Fruit fly (Drosophila melanogaster): Measurements from ENCODE around the gene EMC2A.
A peak's percentile ranks its signal among the peaks of the same experiment; 100 is the strongest.

Gene EMC2A

dm6 chr3R:17002218-17003110 lies 6.6 kb upstream of the EMC2A start, which contains the start of the genes Sf3a1 and Irc (continued):
- TF ChIP-seq CG17361 (GFP tag; IDR thresholded peaks at IDR 0.05), result no peak
- peak; percentile 26 for TF ChIP-seq pho (GFP tag; optimal IDR thresholded peaks at IDR 0.05)
- TF ChIP-seq CG16779 (GFP tag; IDR thresholded peaks at IDR 0.05), result no peak
- no peak for TF ChIP-seq Hmx (GFP tag; optimal IDR thresholded peaks at IDR 0.05)
- TF ChIP-seq CG9876 (GFP tag; optimal IDR thresholded peaks at IDR 0.05), result peak; percentile 32
- TF ChIP-seq Sry-β (GFP tag; optimal IDR thresholded peaks at IDR 0.05), result peak; percentile 21
- no peak for TF ChIP-seq chn (GFP tag; optimal IDR thresholded peaks at IDR 0.05)
- peak; percentile 24 to 52 for TF ChIP-seq dpn (GFP tag; optimal IDR thresholded peaks at IDR 0.05)
- TF ChIP-seq inv (GFP tag; IDR thresholded peaks at IDR 0.05; ENCODE audit: partially characterized antibody), result peak; percentile 94
- TF ChIP-seq CG2712 (tag; optimal IDR thresholded peaks at IDR 0.05), result peak; percentile 51
- 0 out of 3 replicates have a peak, but pooled peaks have one; percentile 17 for TF ChIP-seq CG11456 (GFP tag; IDR thresholded peaks at IDR 0.05)
- no peak for TF ChIP-seq dimm (GFP tag; IDR thresholded peaks at IDR 0.05)
- peak; percentile 97 for TF ChIP-seq bbx (GFP tag; IDR thresholded peaks at IDR 0.05; ENCODE audit: partially characterized antibody)
- peak; percentile 96 for TF ChIP-seq Dll (GFP tag; IDR thresholded peaks at IDR 0.05; ENCODE audit: partially characterized antibody)
- peak; percentile 23 for TF ChIP-seq NfI (GFP tag; optimal IDR thresholded peaks at IDR 0.05)
- TF ChIP-seq CHES-1-like (GFP tag; optimal IDR thresholded peaks at IDR 0.05), result peak; percentile 36
- no peak for TF ChIP-seq gsb (GFP tag; IDR thresholded peaks at IDR 0.05)
- peak; percentile 53 for TF ChIP-seq p53 (GFP tag; optimal IDR thresholded peaks at IDR 0.05)
- TF ChIP-seq CG11398 (GFP tag; optimal IDR thresholded peaks at IDR 0.05), result peak; percentile 13
- TF ChIP-seq fu2 (GFP tag; optimal IDR thresholded peaks at IDR 0.05), result no peak
- TF ChIP-seq CG31441 (GFP tag; IDR thresholded peaks at IDR 0.05), result no peak
- TF ChIP-seq Aef1 (GFP tag; IDR thresholded peaks at IDR 0.05), result no peak
- TF ChIP-seq gsb-n (tag; optimal IDR thresholded peaks at IDR 0.05), result no peak
- peak; percentile 92 for TF ChIP-seq HLH4C (GFP tag; IDR thresholded peaks at IDR 0.05; ENCODE audit: partially characterized antibody)
- peak; percentile 89 for TF ChIP-seq sna (GFP tag; IDR thresholded peaks at IDR 0.05; ENCODE audit: partially characterized antibody)
- TF ChIP-seq insv (GFP tag; optimal IDR thresholded peaks at IDR 0.05), result no peak
- no peak for TF ChIP-seq tll (GFP tag; optimal IDR thresholded peaks at IDR 0.05)
- TF ChIP-seq CG4707 (GFP tag; optimal IDR thresholded peaks at IDR 0.05), result no peak
- TF ChIP-seq oc (tag; optimal IDR thresholded peaks at IDR 0.05), result peak; percentile 70
- peak; percentile 57 for TF ChIP-seq mam (GFP tag; optimal IDR thresholded peaks at IDR 0.05)
- TF ChIP-seq gcm (GFP tag; optimal IDR thresholded peaks at IDR 0.05), result no peak
- no peak for TF ChIP-seq CG8089 (GFP tag; optimal IDR thresholded peaks at IDR 0.05)
- no peak for TF ChIP-seq CG7839 (tag; optimal IDR thresholded peaks at IDR 0.05)
- TF ChIP-seq Nf-YC (tag; optimal IDR thresholded peaks at IDR 0.05), result peak; percentile 22
- TF ChIP-seq HmgD (GFP tag; optimal IDR thresholded peaks at IDR 0.05), result peak; percentile 87
- peak; percentile 48; the same call in 1 of the 3 replicates for TF ChIP-seq Dbx (GFP tag; IDR thresholded peaks at IDR 0.05)
- peak; percentile 25 for TF ChIP-seq Dad (GFP tag; optimal IDR thresholded peaks at IDR 0.05)
- no peak for TF ChIP-seq CG8765 (GFP tag; IDR thresholded peaks at IDR 0.05)
- no peak for TF ChIP-seq sqz (GFP tag; optimal IDR thresholded peaks at IDR 0.05)
- TF ChIP-seq vvl (GFP tag; IDR thresholded peaks at IDR 0.05), result peak; percentile 80; the same call in 1 of the 2 replicates
- TF ChIP-seq vfl (GFP tag; optimal IDR thresholded peaks at IDR 0.05), result peak; percentile 62
- peak; percentile 2 for TF ChIP-seq CG15601 (tag; optimal IDR thresholded peaks at IDR 0.05)
- TF ChIP-seq Jarid2 (GFP tag; optimal IDR thresholded peaks at IDR 0.05), result peak; percentile 33
- TF ChIP-seq ssp (GFP tag; IDR thresholded peaks at IDR 0.05), result peak; percentile 25; the same call in 1 of the 2 replicates
- no peak for TF ChIP-seq Ravus (GFP tag; IDR thresholded peaks at IDR 0.05)
- TF ChIP-seq CG12236 (GFP tag; optimal IDR thresholded peaks at IDR 0.05), result no peak
- no peak for TF ChIP-seq croc (GFP tag; conservative IDR thresholded peaks at IDR 0.05)
- TF ChIP-seq Opbp (GFP tag; IDR thresholded peaks at IDR 0.05; ENCODE audit: partially characterized antibody), result peak; percentile 97
